Worm (Caenorhabditis elegans) whole organism, young adult: ENCODE data around the gene K04H4.5.

Source experiments
- B0019.2 ChIP-seq: fragments of 200-800 bp; sonication (Bioruptor generic); conservative IDR thresholded peaks from 2 replicates; pipeline ENCODE4 v1.3.6; 2022; ENCODE audit warnings: missing genetic modification reagents, missing genetic modification characterization, missing compliant biosample characterization
- B0261.1 ChIP-seq: sonication (generic microtip); optimal IDR thresholded peaks from 2 replicates; lab custom pipeline; 2016; ENCODE audit warnings: mild to moderate bottlenecking, missing genetic modification characterization, moderate library complexity, missing compliant biosample characterization
- B0336.3 ChIP-seq: fragments of 200-800 bp; sonication (Bioruptor generic); IDR thresholded peaks from 2 replicates; pipeline ENCODE4 v1.3.6; 2022; ENCODE audit warnings: missing genetic modification characterization, missing compliant biosample characterization
- C06A6.2 ChIP-seq: fragments of 200-800 bp; sonication (Bioruptor generic); conservative IDR thresholded peaks from 2 replicates; pipeline ENCODE4 v1.3.6; 2022; ENCODE audit warnings: missing genetic modification characterization, missing compliant biosample characterization
- D2030.7 ChIP-seq: fragments of 200-800 bp; sonication (Bioruptor generic); IDR thresholded peaks from 2 replicates; pipeline ENCODE4 v1.3.6; 2022; ENCODE audit warnings: missing genetic modification reagents, missing genetic modification characterization, missing compliant biosample characterization
- F23B12.7 ChIP-seq: sonication (generic microtip); optimal IDR thresholded peaks from 2 replicates; lab custom pipeline; 2017; ENCODE audit warnings: missing genetic modification characterization, mild to moderate bottlenecking, missing compliant biosample characterization, antibody characterized with exemption, moderate library complexity; ENCODE audit not compliant: insufficient read depth
- F33H1.4 ChIP-seq: fragments of 200-800 bp; sonication (Bioruptor generic); IDR thresholded peaks from 2 replicates; pipeline ENCODE4 v1.3.6; 2022; ENCODE audit warnings: missing genetic modification reagents, missing genetic modification characterization, missing compliant biosample characterization
- F55B11.4 ChIP-seq: sonication (generic microtip); optimal IDR thresholded peaks from 2 replicates; lab custom pipeline; 2016; ENCODE audit warnings: missing compliant biosample characterization, missing genetic modification characterization, borderline replicate concordance; ENCODE audit not compliant: insufficient read depth
- Y53G8AR.9 ChIP-seq: fragments of 200-800 bp; sonication (Bioruptor generic); conservative IDR thresholded peaks from 2 replicates; pipeline ENCODE4 v1.3.6; 2022; ENCODE audit warnings: missing genetic modification reagents, missing genetic modification characterization, missing compliant biosample characterization
- Y56A3A.18 ChIP-seq: fragments of 200-800 bp; sonication (Bioruptor generic); IDR thresholded peaks from 2 replicates; pipeline ENCODE4 v1.3.6; 2022; ENCODE audit warnings: missing genetic modification reagents, missing genetic modification characterization, missing compliant biosample characterization
- Y67H2A.10 ChIP-seq: fragments of 200-800 bp; sonication (Bioruptor generic); conservative IDR thresholded peaks from 2 replicates; pipeline ENCODE4 v1.3.6; 2022; ENCODE audit warnings: missing genetic modification reagents, missing genetic modification characterization, missing compliant biosample characterization
- Y95B8A.8 ChIP-seq: fragments of 200-800 bp; sonication (Bioruptor generic); IDR thresholded peaks from 2 replicates; pipeline ENCODE4 v1.3.6; 2022; ENCODE audit warnings: missing genetic modification reagents, missing genetic modification characterization, missing compliant biosample characterization
- aptf-3 ChIP-seq: fragments of 200-800 bp; sonication (Bioruptor generic); IDR thresholded peaks from 2 replicates; pipeline ENCODE4 v1.3.6; 2022; ENCODE audit warnings: missing genetic modification characterization, missing compliant biosample characterization
- bed-2 ChIP-seq: fragments of 200-800 bp; sonication (Bioruptor generic); IDR thresholded peaks from 2 replicates; pipeline ENCODE4 v1.3.6; 2022; ENCODE audit warnings: missing genetic modification reagents, missing genetic modification characterization, missing compliant biosample characterization
- ccch-3 ChIP-seq: fragments of 200-800 bp; sonication (Bioruptor generic); optimal IDR thresholded peaks from 2 replicates; lab custom pipeline; 2018; ENCODE audit warnings: mild to moderate bottlenecking, missing genetic modification characterization, missing compliant biosample characterization
- ceh-100 ChIP-seq: fragments of 200-800 bp; sonication (Bioruptor generic); IDR thresholded peaks from 2 replicates; pipeline ENCODE4 v1.3.6; 2022; ENCODE audit warnings: missing genetic modification reagents, missing genetic modification characterization, missing compliant biosample characterization
- ceh-40 ChIP-seq: fragments of 200-800 bp; sonication (Bioruptor generic); IDR thresholded peaks from 2 replicates; pipeline ENCODE4 v1.3.6; 2022; ENCODE audit warnings: missing genetic modification characterization, missing compliant biosample characterization
- ceh-91 ChIP-seq: fragments of 200-800 bp; sonication (Bioruptor generic); IDR thresholded peaks from 2 replicates; pipeline ENCODE4 v1.3.6; 2022; ENCODE audit warnings: missing genetic modification reagents, missing genetic modification characterization, missing compliant biosample characterization
- chd-7 ChIP-seq: sonication (generic microtip); optimal IDR thresholded peaks from 2 replicates; lab custom pipeline; 2016; ENCODE audit warnings: mild to moderate bottlenecking, missing genetic modification characterization, moderate library complexity, missing compliant biosample characterization
- egl-18 ChIP-seq: fragments of 200-800 bp; sonication (Bioruptor generic); IDR thresholded peaks from 2 replicates; pipeline ENCODE4 v1.3.6; 2022; ENCODE audit warnings: missing genetic modification reagents, missing genetic modification characterization, missing compliant biosample characterization
- egl-44 ChIP-seq: fragments of 200-800 bp; sonication (Bioruptor generic); IDR thresholded peaks from 2 replicates; pipeline ENCODE4 v1.3.6; 2022; ENCODE audit warnings: missing genetic modification reagents, missing genetic modification characterization, missing compliant biosample characterization
- ets-4 ChIP-seq: fragments of 200-800 bp; sonication (Bioruptor generic); optimal IDR thresholded peaks from 2 replicates; lab custom pipeline; 2018; ENCODE audit warnings: mild to moderate bottlenecking, missing genetic modification characterization, missing compliant biosample characterization
- him-1 ChIP-seq: sonication (generic microtip); optimal IDR thresholded peaks from 2 replicates; lab custom pipeline; 2016; ENCODE audit warnings: missing genotype, missing genetic modification reagents, missing genetic modification characterization, missing compliant biosample characterization
- hmg-1.2 ChIP-seq: fragments of 200-800 bp; sonication (Bioruptor generic); IDR thresholded peaks from 2 replicates; pipeline ENCODE4 v1.3.6; 2022; ENCODE audit warnings: missing genetic modification reagents, missing genetic modification characterization, missing compliant biosample characterization
- hmg-20 ChIP-seq: fragments of 200-800 bp; sonication (Bioruptor generic); IDR thresholded peaks from 2 replicates; pipeline ENCODE4 v1.3.6; 2022; ENCODE audit warnings: missing genetic modification reagents, missing genetic modification characterization, missing compliant biosample characterization
- lag-1 ChIP-seq: fragments of 200-800 bp; sonication (Bioruptor generic); IDR thresholded peaks from 2 replicates; pipeline ENCODE4 v1.3.6; 2022; ENCODE audit warnings: missing genetic modification reagents, missing genetic modification characterization, missing compliant biosample characterization
- let-607 ChIP-seq, 2 experiments: fragments of 200-800 bp in 1 of 2; sonication (Bioruptor generic) in 1 of 2; sonication (generic microtip) in 1 of 2; optimal IDR thresholded peaks; 2 replicates each; lab custom pipeline; 2016 to 2018; ENCODE audit warnings: mild to moderate bottlenecking in 2 of 2, missing compliant biosample characterization in 2 of 2, missing genetic modification characterization in 2 of 2, moderate library complexity in 2 of 2, missing genotype in 1 of 2
- lin-35 ChIP-seq, 3 experiments: fragments of 150-350 bp in 2 of 3; sonication (generic microtip) in 1 of 3; optimal IDR thresholded peaks; 2 replicates each; lab custom pipeline; 2014 to 2018; ENCODE audit warnings: missing biosample characterization in 3 of 3, missing genetic modification characterization in 3 of 3, missing genetic modification reagents in 3 of 3
- lsl-1 ChIP-seq: fragments of 200-800 bp; sonication (Bioruptor generic); optimal IDR thresholded peaks from 2 replicates; lab custom pipeline; 2018; ENCODE audit warnings: mild to moderate bottlenecking, missing genetic modification characterization, moderate library complexity, missing compliant biosample characterization
- mel-28 ChIP-seq: sonication (generic microtip); optimal IDR thresholded peaks from 2 replicates; lab custom pipeline; 2016; ENCODE audit warnings: borderline replicate concordance, mild to moderate bottlenecking, missing genetic modification characterization, missing compliant biosample characterization
- mxl-1 ChIP-seq: sonication (generic microtip); optimal IDR thresholded peaks from 2 replicates; lab custom pipeline; 2016; ENCODE audit warnings: missing genetic modification characterization, missing compliant biosample characterization
- nfya-2 ChIP-seq: fragments of 200-800 bp; sonication (Bioruptor generic); IDR thresholded peaks from 2 replicates; pipeline ENCODE4 v1.3.6; 2022; ENCODE audit warnings: missing genetic modification reagents, missing genetic modification characterization, missing compliant biosample characterization
- nhr-27 ChIP-seq: fragments of 200-800 bp; sonication (Bioruptor generic); optimal IDR thresholded peaks from 2 replicates; lab custom pipeline; 2018; ENCODE audit warnings: mild to moderate bottlenecking, missing genetic modification characterization, moderate library complexity, missing compliant biosample characterization
- pbrm-1 ChIP-seq: fragments of 200-800 bp; sonication (Bioruptor generic); IDR thresholded peaks from 2 replicates; pipeline ENCODE4 v1.3.6; 2022; ENCODE audit warnings: missing genetic modification reagents, missing genetic modification characterization, missing compliant biosample characterization
- snpc-1.1 ChIP-seq: sonication (generic microtip); optimal IDR thresholded peaks from 2 replicates; lab custom pipeline; 2017; ENCODE audit warnings: missing genetic modification characterization, mild to moderate bottlenecking, missing compliant biosample characterization, antibody characterized with exemption, moderate library complexity, missing genotype, missing genetic modification reagents; ENCODE audit not compliant: insufficient read depth
- snpc-3.4 ChIP-seq: sonication (generic microtip); optimal IDR thresholded peaks from 2 replicates; lab custom pipeline; 2017; ENCODE audit warnings: missing genetic modification characterization, mild to moderate bottlenecking, missing compliant biosample characterization, antibody characterized with exemption, moderate library complexity, missing genotype, missing genetic modification reagents
- tbp1 ChIP-seq: fragments of 200-800 bp; sonication (Bioruptor generic); optimal IDR thresholded peaks from 2 replicates; lab custom pipeline; 2018; ENCODE audit warnings: mild to moderate bottlenecking, missing genetic modification characterization, missing compliant biosample characterization
- tlf-1 ChIP-seq: fragments of 200-800 bp; sonication (Bioruptor generic); optimal IDR thresholded peaks from 2 replicates; lab custom pipeline; 2018; ENCODE audit warnings: mild to moderate bottlenecking, missing genetic modification characterization, missing compliant biosample characterization
- zfh-2 ChIP-seq: fragments of 200-800 bp; sonication (Bioruptor generic); conservative IDR thresholded peaks from 2 replicates; pipeline ENCODE4 v1.3.6; 2022; ENCODE audit warnings: missing genetic modification reagents, missing genetic modification characterization, missing compliant biosample characterization
- zim-3 ChIP-seq: sonication (generic microtip); optimal IDR thresholded peaks from 2 replicates; lab custom pipeline; 2017; ENCODE audit warnings: mild to moderate bottlenecking, missing genetic modification characterization, moderate library complexity, missing compliant biosample characterization
- ztf-22 ChIP-seq: fragments of 200-800 bp; sonication (Bioruptor generic); optimal IDR thresholded peaks from 2 replicates; lab custom pipeline; 2018; ENCODE audit warnings: mild to moderate bottlenecking, missing genetic modification characterization, moderate library complexity, missing compliant biosample characterization
- ztf-6 ChIP-seq: fragments of 200-800 bp; sonication (Bioruptor generic); IDR thresholded peaks from 2 replicates; pipeline ENCODE4 v1.3.6; 2022; ENCODE audit warnings: missing genetic modification reagents, missing genetic modification characterization, missing compliant biosample characterization

K04H4.5 gene

ce11 chrIII:9331084-9331564 is 28.0 kb upstream of the K04H4.5 start, which contains the start of gene ufc-1:
Gene ufc-1 (plus strand): TSS chrIII:9331514.
- TF ChIP-seq lag-1 (GFP tag; lab: Robert Waterston, UW) (no peak), lsl-1 (GFP tag; lab: Kevin White, UChicago) (peak; percentile 20), let-607 (tag; optimal IDR thresholded peaks at IDR 0.05; lab: Kevin White, UChicago) (peak; percentile 52 to 86), Y67H2A.10 (GFP tag; lab: Robert Waterston, UW) (no peak)

DNA sequence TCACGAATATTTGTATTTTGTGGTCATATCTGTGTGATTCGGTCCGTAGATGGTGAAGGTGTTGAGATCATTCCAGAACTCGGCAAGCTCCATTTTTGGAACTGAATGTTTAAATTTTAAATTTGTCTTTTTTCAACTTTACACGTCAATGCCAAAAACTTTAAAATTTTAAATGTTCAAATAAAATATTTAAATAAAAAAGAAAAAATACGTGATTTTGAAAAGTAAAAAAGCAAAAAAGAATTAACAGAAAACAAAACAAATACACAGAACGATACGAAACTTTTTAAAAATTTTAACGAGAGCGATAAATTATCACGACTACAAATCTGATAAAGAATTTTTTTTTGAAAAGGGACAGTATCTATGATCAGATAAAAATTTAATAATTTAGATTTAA is 25.0 kb upstream of the K04H4.5 start, which contains the start of gene elo-4:
elo-4 (minus strand) TSS at position 101 of the 400 bp plus-strand sequence.
- TF ChIP-seq hmg-20 (GFP tag; lab: Robert Waterston, UW) = no peak
- no peak for TF ChIP-seq Y53G8AR.9 (GFP tag; lab: Robert Waterston, UW)
- TF ChIP-seq egl-18 = no peak
- TF ChIP-seq zfh-2 (GFP tag; lab: Robert Waterston, UW) = no peak
- no peak for TF ChIP-seq ceh-100 (GFP tag; lab: Robert Waterston, UW)
- TF ChIP-seq lin-35 (GFP tag; optimal IDR thresholded peaks at IDR 0.05; lab: Kevin White, UChicago) = no peak
- no peak for TF ChIP-seq ets-4 (GFP tag; lab: Kevin White, UChicago)

ce11 chrIII:9335076-9335475 is 24.1 kb upstream of the K04H4.5 start:
- TF ChIP-seq D2030.7 (GFP tag; lab: Robert Waterston, UW) = no peak
- no peak for TF ChIP-seq ztf-22 (GFP tag; lab: Kevin White, UChicago)
- TF ChIP-seq him-1 = no peak
- TF ChIP-seq Y56A3A.18 = no peak
- TF ChIP-seq nfya-2 (GFP tag; lab: Robert Waterston, UW) = no peak
- TF ChIP-seq B0019.2 = no peak
- no peak for TF ChIP-seq tlf-1
- TF ChIP-seq B0336.3 = no peak
- no peak for TF ChIP-seq ceh-40 (GFP tag; lab: Robert Waterston, UW)
- no peak for TF ChIP-seq B0261.1 (tag; lab: Kevin White, UChicago)
- TF ChIP-seq F33H1.4 (GFP tag; lab: Robert Waterston, UW) = no peak
- TF ChIP-seq lin-35 (GFP tag; optimal IDR thresholded peaks at IDR 0.05; lab: Kevin White, UChicago) = no peak
- no peak for TF ChIP-seq hmg-1.2 (GFP tag; lab: Robert Waterston, UW)
- no peak for TF ChIP-seq pbrm-1
- no peak for TF ChIP-seq F23B12.7 (tag; lab: Kevin White, UChicago)

ce11 chrIII:9336807-9337206 is 22.4 kb upstream of the K04H4.5 start:
- no peak for TF ChIP-seq mel-28 (tag; lab: Kevin White, UChicago)
- no peak for TF ChIP-seq bed-2 (GFP tag; lab: Robert Waterston, UW)
- TF ChIP-seq mxl-1 (tag; lab: Kevin White, UChicago) = no peak
- no peak for TF ChIP-seq egl-44 (GFP tag; lab: Robert Waterston, UW)
- TF ChIP-seq chd-7 = no peak
- no peak for TF ChIP-seq aptf-3

DNA sequence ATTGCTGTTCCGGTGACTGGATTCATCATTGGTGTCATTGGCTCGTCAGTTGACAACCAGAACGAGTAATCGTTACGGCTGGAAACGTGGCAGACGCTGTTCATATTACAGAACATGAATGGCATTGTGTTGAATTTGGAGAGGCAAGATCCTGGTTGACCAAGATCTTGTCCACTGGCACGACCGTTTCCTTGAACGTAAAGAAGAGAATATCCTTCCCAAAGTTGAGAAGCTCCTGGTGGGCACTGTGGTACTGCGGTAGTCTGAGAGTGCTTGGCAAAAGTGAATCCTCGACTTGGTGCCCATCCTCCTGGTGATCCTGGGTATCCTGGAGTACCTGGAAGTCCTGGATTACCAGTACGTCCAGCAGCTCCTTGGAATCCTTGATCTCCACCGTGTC is 21.2 kb upstream of the K04H4.5 start:
- TF ChIP-seq Y95B8A.8 (GFP tag; lab: Robert Waterston, UW) (no peak), C06A6.2 (GFP tag; lab: Robert Waterston, UW) (no peak), D2030.7 (GFP tag; lab: Robert Waterston, UW) (no peak), ceh-91 (GFP tag; lab: Robert Waterston, UW) (no peak), ccch-3 (GFP tag; lab: Kevin White, UChicago) (no peak), snpc-3.4 (tag; lab: Kevin White, UChicago) (no peak), zim-3 (no peak), Y67H2A.10 (GFP tag; lab: Robert Waterston, UW) (no peak), B0019.2 (no peak), nhr-27 (tag; lab: Kevin White, UChicago) (no peak), F23B12.7 (tag; lab: Kevin White, UChicago) (no peak), snpc-1.1 (tag; lab: Kevin White, UChicago) (no peak), tbp1 (no peak), ztf-6 (no peak), F55B11.4 (tag; lab: Kevin White, UChicago) (no peak)
